Worm (Caenorhabditis elegans) whole organism, L1 larva: ENCODE measurements around the gene Y62H9A.13.

ENCODE experiments used
- C04F5.9 ChIP-seq: sonication (generic microtip); optimal IDR thresholded peaks from 2 replicates; lab custom pipeline; 2016; ENCODE audit warnings: missing genetic modification characterization, missing compliant biosample characterization
- C16A3.4 ChIP-seq: fragments of 150-350 bp; optimal IDR thresholded peaks from 2 replicates; lab custom pipeline; 2014; ENCODE audit warnings: missing biosample characterization, missing genetic modification characterization
- F16B12.6 ChIP-seq: fragments of 150-350 bp; optimal IDR thresholded peaks from 2 replicates; lab custom pipeline; 2014; ENCODE audit warnings: missing biosample characterization, missing genetic modification characterization
- aly-2 ChIP-seq: fragments of 150-350 bp; optimal IDR thresholded peaks from 2 replicates; lab custom pipeline; 2014; ENCODE audit warnings: missing biosample characterization, missing genetic modification characterization
- ama-1 ChIP-seq: fragments of 150-350 bp; optimal IDR thresholded peaks from 2 replicates; lab custom pipeline; 2014
- blmp-1 ChIP-seq: fragments of 150-350 bp; optimal IDR thresholded peaks from 2 replicates; lab custom pipeline; 2014; ENCODE audit warnings: missing biosample characterization, missing genetic modification characterization
- ceh-63 ChIP-seq: fragments of 200-800 bp; sonication (Bioruptor generic); optimal IDR thresholded peaks from 2 replicates; lab custom pipeline; 2018; ENCODE audit warnings: mild to moderate bottlenecking, missing genetic modification characterization, missing compliant biosample characterization
- ceh-82 ChIP-seq, 3 experiments: fragments of 150-350 bp in 1 of 3; sonication (generic microtip) in 2 of 3; optimal IDR thresholded peaks; 2 replicates each; lab custom pipeline; 2014 to 2017; ENCODE audit warnings: missing biosample characterization in 3 of 3, missing genetic modification characterization in 3 of 3
- ceh-88 ChIP-seq: fragments of 200-800 bp; sonication (Bioruptor generic); IDR thresholded peaks from 2 replicates; pipeline ENCODE4 v1.3.6; 2022; ENCODE audit warnings: missing genetic modification characterization, missing compliant biosample characterization
- dpl-1 ChIP-seq, 3 experiments: fragments of 150-350 bp in 2 of 3; sonication (generic microtip) in 1 of 3; optimal IDR thresholded peaks; 2 replicates each; lab custom pipeline; 2014 to 2017; ENCODE audit warnings: missing biosample characterization in 3 of 3, missing genetic modification characterization in 3 of 3, missing genetic modification reagents in 3 of 3
- dsc-1 ChIP-seq: sonication (generic microtip); optimal IDR thresholded peaks from 2 replicates; lab custom pipeline; 2016; ENCODE audit warnings: mild to moderate bottlenecking, missing genetic modification characterization, missing compliant biosample characterization
- efl-1 ChIP-seq, 4 experiments: fragments of 150-350 bp; optimal IDR thresholded peaks in 3 of 4; peaks in 1 of 4; 1 replicate in 1 of 4; 2 replicates in 3 of 4; lab custom pipeline; 2014; ENCODE audit warnings: missing biosample characterization in 2 of 4, missing genetic modification characterization in 2 of 4, missing genetic modification reagents in 2 of 4
- efl-3 ChIP-seq: fragments of 200-800 bp; sonication (Bioruptor generic); optimal IDR thresholded peaks from 2 replicates; lab custom pipeline; 2018; ENCODE audit warnings: mild to moderate bottlenecking, missing genetic modification characterization, missing compliant biosample characterization
- egl-27 ChIP-seq, 2 experiments: fragments of 150-350 bp in 1 of 2; sonication (generic microtip); optimal IDR thresholded peaks; 3 replicates each; lab custom pipeline; 2017 to 2018; ENCODE audit warnings: missing biosample characterization in 2 of 2, missing genetic modification characterization in 2 of 2, missing genetic modification reagents in 2 of 2
- elt-2 ChIP-seq: sonication (generic microtip); optimal IDR thresholded peaks from 2 replicates; lab custom pipeline; 2016; ENCODE audit warnings: missing genetic modification characterization, mild to moderate bottlenecking, inconsistent platforms, missing compliant biosample characterization, missing genetic modification reagents
- fkh-8 ChIP-seq: sonication (generic microtip); optimal IDR thresholded peaks from 2 replicates; lab custom pipeline; 2016; ENCODE audit warnings: mild to moderate bottlenecking, missing genetic modification characterization, missing compliant biosample characterization
- hlh-4 ChIP-seq: sonication (generic microtip); optimal IDR thresholded peaks from 2 replicates; lab custom pipeline; 2016; ENCODE audit warnings: mild to moderate bottlenecking, missing genetic modification characterization, missing compliant biosample characterization
- isw-1 ChIP-seq: fragments of 200-800 bp; sonication (Bioruptor generic); IDR thresholded peaks from 2 replicates; pipeline ENCODE4 v1.3.6; 2022; ENCODE audit warnings: missing genetic modification characterization, missing compliant biosample characterization
- jun-1 ChIP-seq: fragments of 150-350 bp; optimal IDR thresholded peaks from 2 replicates; lab custom pipeline; 2014; ENCODE audit warnings: missing biosample characterization, missing genetic modification reagents, missing genetic modification characterization
- lin-13 ChIP-seq: fragments of 150-350 bp; optimal IDR thresholded peaks from 2 replicates; lab custom pipeline; 2014; ENCODE audit warnings: missing biosample characterization, missing genetic modification reagents, missing genetic modification characterization
- lin-35 ChIP-seq, 2 experiments: fragments of 150-350 bp; optimal IDR thresholded peaks; 2 replicates each; lab custom pipeline; 2014; ENCODE audit warnings: missing biosample characterization in 2 of 2, missing genetic modification characterization in 2 of 2, missing genetic modification reagents in 2 of 2
- lsy-2 ChIP-seq, 2 experiments: fragments of 150-350 bp; optimal IDR thresholded peaks; 2 replicates each; lab custom pipeline; 2014; ENCODE audit warnings: missing biosample characterization in 2 of 2, missing genetic modification characterization in 2 of 2
- mab-9 ChIP-seq: fragments of 200-800 bp; sonication (Bioruptor generic); IDR thresholded peaks from 2 replicates; pipeline ENCODE4 v1.3.6; 2022; ENCODE audit warnings: missing genetic modification reagents, missing genetic modification characterization, missing compliant biosample characterization
- mep-1 ChIP-seq: fragments of 150-350 bp; optimal IDR thresholded peaks from 2 replicates; lab custom pipeline; 2014; ENCODE audit warnings: missing biosample characterization, missing genetic modification characterization
- nhr-20 ChIP-seq: sonication (generic microtip); optimal IDR thresholded peaks from 2 replicates; lab custom pipeline; 2016; ENCODE audit warnings: mild to moderate bottlenecking, missing genetic modification characterization, missing compliant biosample characterization
- nhr-47 ChIP-seq: sonication (generic microtip); optimal IDR thresholded peaks from 2 replicates; lab custom pipeline; 2016; ENCODE audit warnings: mild to moderate bottlenecking, missing genetic modification characterization, moderate library complexity, missing compliant biosample characterization
- nhr-76 ChIP-seq: sonication (generic microtip); optimal IDR thresholded peaks from 2 replicates; lab custom pipeline; 2017; ENCODE audit warnings: missing biosample characterization, missing genetic modification characterization
- nhr-84 ChIP-seq: sonication (generic microtip); optimal IDR thresholded peaks from 2 replicates; lab custom pipeline; 2017; ENCODE audit warnings: missing biosample characterization, missing genetic modification characterization
- nhr-85 ChIP-seq: sonication (generic microtip); peaks from one replicate; lab custom pipeline; 2016; ENCODE audit warnings: missing genetic modification characterization, inconsistent platforms, missing compliant biosample characterization
- nhr-90 ChIP-seq: sonication (generic microtip); optimal IDR thresholded peaks from 2 replicates; lab custom pipeline; 2016; ENCODE audit warnings: mild to moderate bottlenecking, missing genetic modification characterization, missing compliant biosample characterization; ENCODE audit not compliant: poor library complexity
- pax-3 ChIP-seq: fragments of 200-800 bp; sonication (Bioruptor generic); optimal IDR thresholded peaks from 2 replicates; lab custom pipeline; 2018; ENCODE audit warnings: mild to moderate bottlenecking, missing genetic modification characterization, moderate library complexity, missing compliant biosample characterization
- pqm-1 ChIP-seq: sonication (generic microtip); optimal IDR thresholded peaks from 3 replicates; lab custom pipeline; 2017; ENCODE audit warnings: missing biosample characterization, missing genetic modification characterization
- rnt-1 ChIP-seq: sonication (generic microtip); optimal IDR thresholded peaks from 2 replicates; lab custom pipeline; 2016; ENCODE audit warnings: mild to moderate bottlenecking, missing genetic modification characterization, moderate library complexity, missing compliant biosample characterization
- snpc-4 ChIP-seq: fragments of 150-350 bp; optimal IDR thresholded peaks from 2 replicates; lab custom pipeline; 2014; ENCODE audit warnings: missing biosample characterization, missing genetic modification characterization
- sptf-1 ChIP-seq: fragments of 150-350 bp; optimal IDR thresholded peaks from 2 replicates; lab custom pipeline; 2014; ENCODE audit warnings: missing biosample characterization, missing genetic modification characterization
- unc-30 ChIP-seq: sonication (generic microtip); optimal IDR thresholded peaks from 2 replicates; lab custom pipeline; 2017; ENCODE audit warnings: missing biosample characterization, missing genetic modification characterization
- unc-62 ChIP-seq: fragments of 150-350 bp; optimal IDR thresholded peaks from 2 replicates; lab custom pipeline; 2014; ENCODE audit warnings: missing biosample characterization, missing genetic modification reagents, missing genetic modification characterization
- vab-15 ChIP-seq: sonication (generic microtip); optimal IDR thresholded peaks from 2 replicates; lab custom pipeline; 2017; ENCODE audit warnings: missing genotype, mild to moderate bottlenecking, missing genetic modification characterization, missing compliant biosample characterization
- xbp-1 ChIP-seq: sonication (generic microtip); optimal IDR thresholded peaks from 2 replicates; lab custom pipeline; 2016; ENCODE audit warnings: missing genetic modification characterization, missing compliant biosample characterization
- zag-1 ChIP-seq: fragments of 150-350 bp; optimal IDR thresholded peaks from 2 replicates; lab custom pipeline; 2014; ENCODE audit warnings: missing biosample characterization, missing genetic modification characterization
- ztf-4 ChIP-seq: fragments of 150-350 bp; optimal IDR thresholded peaks from 2 replicates; lab custom pipeline; 2014; ENCODE audit warnings: missing biosample characterization, missing genetic modification characterization

The Y62H9A.13 gene

ce11 chrX:11937343-11937935 is 20.6 kb downstream of the Y62H9A.13 start (continued):
- TF ChIP-seq dpl-1 (GFP tag; optimal IDR thresholded peaks at IDR 0.05; lab: Kevin White, UChicago) (peak; percentile 51 to 66 (median 58)), elt-2 (tag; lab: Kevin White, UChicago) (peak; percentile 94), fkh-8 (tag; lab: Kevin White, UChicago) (peak; percentile 95), ceh-88 (GFP tag; lab: Robert Waterston, UW) (peak; percentile 97), aly-2 (peak; percentile 94), nhr-47 (tag; lab: Kevin White, UChicago) (peak; percentile 99), snpc-4 (tag; lab: Kevin White, UChicago) (peak; percentile 87), lin-13 (GFP tag; lab: Kevin White, UChicago) (peak; percentile 97), efl-3 (GFP tag; lab: Kevin White, UChicago) (peak; percentile 92), unc-62 (GFP tag; lab: Kevin White, UChicago) (no peak), nhr-76 (tag; lab: Kevin White, UChicago) (peak; percentile 92), lsy-2 (tag; optimal IDR thresholded peaks at IDR 0.05; lab: Kevin White, UChicago) (peak; percentile 94), vab-15 (tag; lab: Kevin White, UChicago) (peak; percentile 70), egl-27 (tag; optimal IDR thresholded peaks at IDR 0.05; lab: Kevin White, UChicago) (peak; percentile 81 to 98), ztf-4 (tag; lab: Kevin White, UChicago) (peak; percentile 99), ceh-82 (tag; optimal IDR thresholded peaks at IDR 0.05; lab: Kevin White, UChicago) (peak; percentile 99), nhr-90 (tag; lab: Kevin White, UChicago) (peak; percentile 99), zag-1 (tag; lab: Kevin White, UChicago) (peak; percentile 79), mep-1 (tag; lab: Kevin White, UChicago) (peak; percentile 100), nhr-85 (tag; lab: Kevin White, UChicago) (peak; percentile 97), lin-35 (GFP tag; optimal IDR thresholded peaks at IDR 0.05; lab: Kevin White, UChicago) (peak; percentile 65 to 93), pax-3 (tag; lab: Kevin White, UChicago) (peak; percentile 92), nhr-84 (tag; lab: Kevin White, UChicago) (peak; percentile 73), C04F5.9 (tag; lab: Kevin White, UChicago) (peak; percentile 91), pqm-1 (tag; lab: Kevin White, UChicago) (peak; percentile 80), xbp-1 (tag; lab: Kevin White, UChicago) (peak; percentile 96), rnt-1 (tag; lab: Kevin White, UChicago) (peak; percentile 99), C16A3.4 (peak; percentile 99), mab-9 (GFP tag; lab: Robert Waterston, UW) (peak; percentile 92), sptf-1 (no peak), blmp-1 (tag; lab: Kevin White, UChicago) (peak; percentile 55), nhr-20 (tag; lab: Kevin White, UChicago) (peak; percentile 98), jun-1 (tag; lab: Kevin White, UChicago) (peak; percentile 100), efl-1 (optimal IDR thresholded peaks at IDR 0.05; lab: Kevin White, UChicago) (peak; percentile 85 to 89), efl-1 (GFP tag; optimal IDR thresholded peaks at IDR 0.05 in 1 of 2; lab: Kevin White, UChicago) (peak; percentile 48 to 97), dsc-1 (tag; lab: Kevin White, UChicago) (peak; percentile 100)
- TF ChIP-seq, all 84 proteins: peak for 74

ce11 chrX:11938826-11939225 is 22.0 kb downstream of the Y62H9A.13 start, which contains the start of gene F55G7.5:
Gene F55G7.5, minus strand, starts transcription at chrX:11938926.
- TF ChIP-seq mab-9 (GFP tag; lab: Robert Waterston, UW) = no peak
- TF ChIP-seq zag-1 (tag; lab: Kevin White, UChicago) = no peak

ce11 chrX:11941951-11942350 is 25.1 kb downstream of the Y62H9A.13 start, which contains the start of gene F55G7.3:
Gene F55G7.3, minus strand, starts transcription at chrX:11942051.
- TF ChIP-seq F16B12.6 (tag; lab: Kevin White, UChicago) = no peak
- no peak for TF ChIP-seq lsy-2 (tag; optimal IDR thresholded peaks at IDR 0.05; lab: Kevin White, UChicago)
- no peak for TF ChIP-seq efl-1 (optimal IDR thresholded peaks at IDR 0.05; lab: Kevin White, UChicago)
- no peak for TF ChIP-seq efl-1 (GFP tag; optimal IDR thresholded peaks at IDR 0.05 in 1 of 2; lab: Kevin White, UChicago)
- no peak for TF ChIP-seq unc-30 (tag; lab: Kevin White, UChicago)
- no peak for TF ChIP-seq hlh-4 (tag; lab: Kevin White, UChicago)
- TF ChIP-seq blmp-1 (tag; lab: Kevin White, UChicago) = no peak
- no peak for TF ChIP-seq lin-13 (GFP tag; lab: Kevin White, UChicago)
- TF ChIP-seq ama-1 (lab: Kevin White, UChicago) = no peak
- TF ChIP-seq ceh-63 (GFP tag; lab: Kevin White, UChicago) = no peak
- TF ChIP-seq nhr-90 (tag; lab: Kevin White, UChicago) = no peak
- TF ChIP-seq isw-1 (GFP tag; lab: Robert Waterston, UW) = no peak
- TF ChIP-seq lin-35 (GFP tag; optimal IDR thresholded peaks at IDR 0.05; lab: Kevin White, UChicago) = no peak
